Fruit fly (Drosophila melanogaster) whole organism, adult: ENCODE results near the gene CG6154.
A peak's percentile ranks its signal among the peaks of the same experiment; 100 is the strongest.

Experiments used
- CG11617 ChIP-seq: fragments of 200-800 bp; sonication (Bioruptor generic); optimal IDR thresholded peaks from 2 replicates; lab custom pipeline; 2017; ENCODE audit warnings: mild to moderate bottlenecking, missing biosample characterization, missing genetic modification reagents, missing genetic modification characterization
- CG14711 ChIP-seq: fragments of 200-800 bp; sonication (Bioruptor generic); optimal IDR thresholded peaks from 2 replicates; lab custom pipeline; 2018; ENCODE audit warnings: missing biosample characterization, mild to moderate bottlenecking, missing genetic modification characterization, moderate library complexity
- Crg-1 ChIP-seq: fragments of 200-800 bp; sonication (Bioruptor generic); optimal IDR thresholded peaks from 2 replicates; lab custom pipeline; 2016; ENCODE audit warnings: missing biosample characterization, missing genetic modification characterization
- Hr96 ChIP-seq: fragments of 200-800 bp; sonication (Bioruptor generic); optimal IDR thresholded peaks from 2 replicates; lab custom pipeline; 2016; ENCODE audit warnings: missing biosample characterization, missing genetic modification characterization
- Mnt ChIP-seq: fragments of 200-800 bp; sonication (Bioruptor generic); optimal IDR thresholded peaks from 2 replicates; lab custom pipeline; 2016; ENCODE audit warnings: missing biosample characterization, mild to moderate bottlenecking, missing genetic modification characterization
- bab1 ChIP-seq: fragments of 200-800 bp; sonication (Bioruptor generic); optimal IDR thresholded peaks from 3 replicates; lab custom pipeline; 2019; ENCODE audit warnings: missing biosample characterization, mild to moderate bottlenecking, missing genetic modification characterization, moderate library complexity
- cic ChIP-seq: fragments of 200-800 bp; sonication (Bioruptor generic); optimal IDR thresholded peaks from 2 replicates; lab custom pipeline; 2017; ENCODE audit warnings: missing biosample characterization, mild to moderate bottlenecking, missing genetic modification characterization, moderate library complexity
- toe ChIP-seq: fragments of 200-800 bp; sonication (Bioruptor generic); optimal IDR thresholded peaks from 2 replicates; lab custom pipeline; 2016; ENCODE audit warnings: missing biosample characterization, missing genetic modification characterization

- TF ChIP-seq Hr96 (peak; percentile 38), Crg-1 (GFP tag; lab: Kevin White, UChicago) (peak; percentile 93), CG14711 (tag; lab: Kevin White, UChicago) (peak; percentile 47), bab1 (GFP tag; lab: Kevin White, UChicago) (no peak), cic (GFP tag; lab: Kevin White, UChicago) (peak; percentile 66), toe (peak; percentile 57), CG11617 (GFP tag; lab: Kevin White, UChicago) (peak; percentile 41), Mnt (peak; percentile 53)
These were observed 34.3 kb upstream of the CG6154 start for dm6 chr3R:26228026-26228635.
